Worm (Caenorhabditis elegans) whole organism, young adult: ENCODE measurements around the gene bath-41.

ENCODE experiments used
- B0261.1 ChIP-seq: sonication (generic microtip); optimal IDR thresholded peaks from 2 replicates; lab custom pipeline; 2016; ENCODE audit warnings: mild to moderate bottlenecking, missing genetic modification characterization, moderate library complexity, missing compliant biosample characterization
- ama-1 ChIP-seq, 3 experiments: fragments of 150-350 bp in 1 of 3; sonication (generic microtip) in 2 of 3; optimal IDR thresholded peaks; 2 replicates each; lab custom pipeline; 2014 to 2018; ENCODE audit warnings: missing biosample characterization in 2 of 3, missing genetic modification characterization in 2 of 3, missing genetic modification reagents in 2 of 3
- dox-1 ChIP-seq: fragments of 200-800 bp; sonication (Bioruptor generic); IDR thresholded peaks from 2 replicates; pipeline ENCODE4 v1.3.6; 2022; ENCODE audit warnings: missing genetic modification reagents, missing genetic modification characterization, missing compliant biosample characterization
- egl-18 ChIP-seq: fragments of 200-800 bp; sonication (Bioruptor generic); IDR thresholded peaks from 2 replicates; pipeline ENCODE4 v1.3.6; 2022; ENCODE audit warnings: missing genetic modification reagents, missing genetic modification characterization, missing compliant biosample characterization
- him-1 ChIP-seq: sonication (generic microtip); optimal IDR thresholded peaks from 2 replicates; lab custom pipeline; 2016; ENCODE audit warnings: missing genotype, missing genetic modification reagents, missing genetic modification characterization, missing compliant biosample characterization
- lsl-1 ChIP-seq: fragments of 200-800 bp; sonication (Bioruptor generic); optimal IDR thresholded peaks from 2 replicates; lab custom pipeline; 2018; ENCODE audit warnings: mild to moderate bottlenecking, missing genetic modification characterization, moderate library complexity, missing compliant biosample characterization
- mel-28 ChIP-seq: sonication (generic microtip); optimal IDR thresholded peaks from 2 replicates; lab custom pipeline; 2016; ENCODE audit warnings: borderline replicate concordance, mild to moderate bottlenecking, missing genetic modification characterization, missing compliant biosample characterization
- snpc-4 ChIP-seq, 5 experiments: fragments of 150-350 bp in 1 of 5; sonication (generic microtip) in 4 of 5; optimal IDR thresholded peaks; 2 replicates each; lab custom pipeline; 2014 to 2018; ENCODE audit warnings: missing genetic modification characterization in 5 of 5, missing biosample characterization in 3 of 5, antibody characterized with exemption in 2 of 5, mild to moderate bottlenecking in 2 of 5, missing compliant biosample characterization in 2 of 5, missing genotype in 2 of 5, moderate library complexity in 2 of 5, missing genetic modification reagents in 1 of 5

ce11 chrIII:6718270-6718669 is 3.8 kb downstream of the bath-41 start, which contains the start of gene F37A4.3:
- TF ChIP-seq lsl-1 (GFP tag; lab: Kevin White, UChicago) (no peak), mel-28 (tag; lab: Kevin White, UChicago) (no peak), dox-1 (no peak), ama-1 (optimal IDR thresholded peaks at IDR 0.05; lab: Kevin White, UChicago) (no peak), ama-1 (GFP tag; optimal IDR thresholded peaks at IDR 0.05; lab: Kevin White, UChicago) (no peak), B0261.1 (tag; lab: Kevin White, UChicago) (no peak), snpc-4 (GFP tag; optimal IDR thresholded peaks at IDR 0.05; lab: Kevin White, UChicago) (no peak), snpc-4 (tag; optimal IDR thresholded peaks at IDR 0.05; lab: Kevin White, UChicago) (no peak), egl-18 (GFP tag; lab: Robert Waterston, UW) (no peak), him-1 (no peak)
